Fruit fly (Drosophila melanogaster) whole organism, embryonic: ENCODE results near the gene H15.

Experiments
- B-H1 ChIP-seq: fragments of 200-800 bp; sonication (Bioruptor generic); IDR thresholded peaks from 3 replicates; pipeline ENCODE4 v1.3.6; 2022; ENCODE audit warnings: missing biosample characterization, missing genetic modification characterization
- Bdp1 ChIP-seq: fragments of 200-800 bp; sonication (Bioruptor generic); optimal IDR thresholded peaks from 3 replicates; lab custom pipeline; 2016; ENCODE audit warnings: missing biosample characterization, missing genetic modification characterization
- Bteb2 ChIP-seq: fragments of 200-800 bp; sonication (Bioruptor generic); optimal IDR thresholded peaks from 2 replicates; lab custom pipeline; 2016; ENCODE audit warnings: missing biosample characterization, missing genetic modification characterization
- CG10431 ChIP-seq: fragments of 200-800 bp; sonication (Bioruptor generic); optimal IDR thresholded peaks from 3 replicates; lab custom pipeline; 2018; ENCODE audit warnings: missing biosample characterization, mild to moderate bottlenecking, missing genetic modification characterization
- CG10654 ChIP-seq: fragments of 200-800 bp; sonication (Bioruptor generic); optimal IDR thresholded peaks from 2 replicates; lab custom pipeline; 2016; ENCODE audit warnings: missing biosample characterization, missing genetic modification characterization
- CG11398 ChIP-seq: fragments of 200-800 bp; sonication (Bioruptor generic); optimal IDR thresholded peaks from 2 replicates; lab custom pipeline; 2016; ENCODE audit warnings: missing biosample characterization, missing genetic modification characterization
- CG11696 ChIP-seq: fragments of 200-800 bp; sonication (Bioruptor generic); IDR thresholded peaks from 2 replicates; pipeline ENCODE4 v1.3.6; 2022; ENCODE audit warnings: missing biosample characterization, missing genetic modification characterization
- CG13775 ChIP-seq: fragments of 200-800 bp; sonication (Bioruptor generic); optimal IDR thresholded peaks from 3 replicates; lab custom pipeline; 2017; ENCODE audit warnings: missing biosample characterization, mild to moderate bottlenecking, missing genetic modification characterization
- CG15696 ChIP-seq: fragments of 200-800 bp; sonication (Bioruptor generic); optimal IDR thresholded peaks from 2 replicates; lab custom pipeline; 2019; ENCODE audit warnings: missing biosample characterization, mild to moderate bottlenecking, missing genetic modification characterization, moderate library complexity
- CG17359 ChIP-seq: fragments of 200-800 bp; sonication (Bioruptor generic); optimal IDR thresholded peaks from 3 replicates; lab custom pipeline; 2018; ENCODE audit warnings: missing biosample characterization, mild to moderate bottlenecking, missing genetic modification characterization, moderate library complexity
- CG31224 ChIP-seq: fragments of 200-800 bp; sonication (Bioruptor generic); IDR thresholded peaks from 2 replicates; pipeline ENCODE4 v1.3.6; 2022; ENCODE audit warnings: missing biosample characterization, missing genetic modification characterization
- CG33557 ChIP-seq: fragments of 200-800 bp; sonication (Bioruptor generic); optimal IDR thresholded peaks from 2 replicates; lab custom pipeline; 2019; ENCODE audit warnings: missing biosample characterization, mild to moderate bottlenecking, missing genetic modification characterization, moderate library complexity
- CG42726 ChIP-seq: fragments of 200-800 bp; sonication (Bioruptor generic); IDR thresholded peaks from 2 replicates; pipeline ENCODE4 v1.3.6; 2022; ENCODE audit warnings: missing biosample characterization, missing genetic modification characterization; ENCODE audit not compliant: partially characterized antibody
- CG4282 ChIP-seq: fragments of 200-800 bp; sonication (Bioruptor generic); optimal IDR thresholded peaks from 2 replicates; lab custom pipeline; 2016; ENCODE audit warnings: missing biosample characterization, missing genetic modification characterization
- CG6272 ChIP-seq: fragments of 200-800 bp; sonication (Bioruptor generic); IDR thresholded peaks from 2 replicates; pipeline ENCODE4 v1.3.6; 2022; ENCODE audit warnings: missing biosample characterization, missing genetic modification characterization
- CG6791 ChIP-seq: fragments of 200-800 bp; sonication (Bioruptor generic); IDR thresholded peaks from 3 replicates; pipeline ENCODE4 v1.3.6; 2022; ENCODE audit warnings: missing biosample characterization, missing genetic modification characterization; ENCODE audit not compliant: partially characterized antibody
- CG8478 ChIP-seq: fragments of >200 bp; optimal IDR thresholded peaks from 2 replicates; lab custom pipeline; 2018
- CG9437 ChIP-seq: fragments of 200-800 bp; sonication (Bioruptor generic); optimal IDR thresholded peaks from 2 replicates; lab custom pipeline; 2018; ENCODE audit warnings: missing biosample characterization, mild to moderate bottlenecking, missing genetic modification characterization
- CTCF ChIP-seq: fragments of 200-800 bp; sonication (Bioruptor generic); optimal IDR thresholded peaks from 2 replicates; lab custom pipeline; 2017; ENCODE audit warnings: missing biosample characterization, mild to moderate bottlenecking, missing genetic modification characterization, moderate library complexity
- Doc3 ChIP-seq: fragments of 200-800 bp; sonication (Bioruptor generic); IDR thresholded peaks from 3 replicates; pipeline ENCODE4 v1.3.6; 2022; ENCODE audit warnings: missing biosample characterization, missing genetic modification characterization; ENCODE audit not compliant: partially characterized antibody
- Fer1 ChIP-seq: fragments of 200-800 bp; sonication (Bioruptor generic); optimal IDR thresholded peaks from 2 replicates; lab custom pipeline; 2017; ENCODE audit warnings: missing biosample characterization, mild to moderate bottlenecking, missing genetic modification characterization
- H15 ChIP-seq: fragments of 200-800 bp; sonication (Bioruptor generic); IDR thresholded peaks from 3 replicates; pipeline ENCODE4 v1.3.6; 2022; ENCODE audit warnings: missing biosample characterization, missing genetic modification characterization
- HHEX ChIP-seq: fragments of 200-800 bp; sonication (Bioruptor generic); optimal IDR thresholded peaks from 3 replicates; lab custom pipeline; 2017; ENCODE audit warnings: missing biosample characterization, mild to moderate bottlenecking, missing genetic modification characterization, missing genetic modification reagents
- HLH54F ChIP-seq: fragments of 200-800 bp; sonication (Bioruptor generic); optimal IDR thresholded peaks from 3 replicates; lab custom pipeline; 2016; ENCODE audit warnings: missing biosample characterization, missing genetic modification characterization
- Kr ChIP-seq: fragments of 200-800 bp; sonication (Bioruptor generic); optimal IDR thresholded peaks from 2 replicates; lab custom pipeline; 2017; ENCODE audit warnings: missing biosample characterization, mild to moderate bottlenecking, missing genetic modification characterization
- MBD-R2 ChIP-seq: fragments of 200-800 bp; sonication (Bioruptor generic); IDR thresholded peaks from 2 replicates; pipeline ENCODE4 v1.3.6; 2022; ENCODE audit warnings: missing biosample characterization, missing genetic modification characterization
- Mad ChIP-seq: fragments of 200-800 bp; sonication (Bioruptor generic); optimal IDR thresholded peaks from 2 replicates; lab custom pipeline; 2016; ENCODE audit warnings: missing biosample characterization, missing genetic modification characterization
- Neu2 ChIP-seq: fragments of 200-800 bp; sonication (Bioruptor generic); optimal IDR thresholded peaks from 3 replicates; lab custom pipeline; 2016; ENCODE audit warnings: missing biosample characterization, missing genetic modification characterization, borderline replicate concordance
- Nf-YA ChIP-seq: fragments of 200-800 bp; sonication (Bioruptor generic); IDR thresholded peaks from 2 replicates; pipeline ENCODE4 v1.3.6; 2022; ENCODE audit warnings: missing biosample characterization, missing genetic modification characterization
- NfI ChIP-seq: fragments of 200-800 bp; sonication (Bioruptor generic); optimal IDR thresholded peaks from 3 replicates; lab custom pipeline; 2018; ENCODE audit warnings: missing biosample characterization, mild to moderate bottlenecking, missing genetic modification characterization, moderate library complexity
- Six4 ChIP-seq: fragments of 200-800 bp; sonication (Bioruptor generic); optimal IDR thresholded peaks from 2 replicates; lab custom pipeline; 2016; ENCODE audit warnings: missing biosample characterization, missing genetic modification characterization
- YL-1 ChIP-seq: fragments of 200-800 bp; sonication (Bioruptor generic); optimal IDR thresholded peaks from 3 replicates; lab custom pipeline; 2017; ENCODE audit warnings: missing biosample characterization, mild to moderate bottlenecking, missing genetic modification characterization
- ac ChIP-seq: fragments of 200-800 bp; sonication (Bioruptor generic); optimal IDR thresholded peaks from 3 replicates; lab custom pipeline; 2017; ENCODE audit warnings: missing biosample characterization, mild to moderate bottlenecking, missing genetic modification characterization
- aop ChIP-seq: fragments of 200-800 bp; sonication (Bioruptor generic); IDR thresholded peaks from 2 replicates; pipeline ENCODE4 v1.3.6; 2022; ENCODE audit warnings: missing biosample characterization, missing genetic modification characterization
- btn ChIP-seq: fragments of 200-800 bp; sonication (Bioruptor generic); optimal IDR thresholded peaks from 2 replicates; lab custom pipeline; 2016; ENCODE audit warnings: missing biosample characterization, missing genetic modification characterization
- cad ChIP-seq: fragments of >200 bp; optimal IDR thresholded peaks from 2 replicates; lab custom pipeline; 2017; ENCODE audit warnings: missing biosample characterization, missing genetic modification characterization
- chif ChIP-seq, 2 experiments: fragments of 200-800 bp; sonication (Bioruptor generic); optimal IDR thresholded peaks; 3 replicates each; lab custom pipeline; 2016; ENCODE audit warnings: missing biosample characterization in 2 of 2, missing genetic modification characterization in 2 of 2
- chinmo ChIP-seq: fragments of 200-800 bp; sonication (Bioruptor generic); IDR thresholded peaks from 4 replicates; pipeline ENCODE4 v1.3.6; 2022; ENCODE audit warnings: missing biosample characterization, missing genetic modification characterization; ENCODE audit not compliant: partially characterized antibody
- corto ChIP-seq: fragments of 200-800 bp; sonication (Bioruptor generic); optimal IDR thresholded peaks from 2 replicates; lab custom pipeline; 2016; ENCODE audit warnings: missing biosample characterization, mild to moderate bottlenecking, missing genetic modification characterization, moderate library complexity
- dan ChIP-seq: fragments of 200-800 bp; sonication (Bioruptor generic); IDR thresholded peaks from 2 replicates; pipeline ENCODE4 v1.3.6; 2022; ENCODE audit warnings: missing biosample characterization, missing genetic modification characterization
- danr ChIP-seq: fragments of 200-800 bp; sonication (Bioruptor generic); IDR thresholded peaks from 2 replicates; pipeline ENCODE4 v1.3.6; 2022; ENCODE audit warnings: missing biosample characterization, missing genetic modification characterization
- ems ChIP-seq: fragments of 200-800 bp; sonication (Bioruptor generic); optimal IDR thresholded peaks from 3 replicates; lab custom pipeline; 2016; ENCODE audit warnings: missing biosample characterization, missing genetic modification characterization
- en ChIP-seq: fragments of 200-800 bp; sonication (Bioruptor generic); optimal IDR thresholded peaks from 2 replicates; lab custom pipeline; 2016; ENCODE audit warnings: missing biosample characterization, missing genetic modification characterization
- eve ChIP-seq, 2 experiments: fragments of >200 bp; optimal IDR thresholded peaks; 2 replicates each; lab custom pipeline; 2017; ENCODE audit warnings: missing biosample characterization in 2 of 2, missing genetic modification characterization in 2 of 2
- h ChIP-seq: fragments of >200 bp; optimal IDR thresholded peaks from 2 replicates; lab custom pipeline; 2017
- insv ChIP-seq, 2 experiments: fragments of 200-800 bp; sonication (Bioruptor generic); optimal IDR thresholded peaks; 3 replicates each; lab custom pipeline; 2016 to 2018; ENCODE audit warnings: missing biosample characterization in 2 of 2, missing genetic modification characterization in 2 of 2
- jigr1 ChIP-seq: fragments of 200-800 bp; sonication (Bioruptor generic); IDR thresholded peaks from 3 replicates; pipeline ENCODE4 v1.3.6; 2022; ENCODE audit warnings: missing biosample characterization, missing genetic modification characterization
- jumu ChIP-seq: fragments of 200-800 bp; sonication (Bioruptor generic); optimal IDR thresholded peaks from 3 replicates; lab custom pipeline; 2016; ENCODE audit warnings: missing biosample characterization, missing genetic modification characterization
- mirr ChIP-seq: fragments of 200-800 bp; sonication (Bioruptor generic); optimal IDR thresholded peaks from 3 replicates; lab custom pipeline; 2018; ENCODE audit warnings: missing biosample characterization, mild to moderate bottlenecking, missing genetic modification characterization
- ssp ChIP-seq: fragments of 200-800 bp; sonication (Bioruptor generic); IDR thresholded peaks from 2 replicates; pipeline ENCODE4 v1.3.6; 2022; ENCODE audit warnings: missing biosample characterization, missing genetic modification characterization
- tll ChIP-seq, 2 experiments: fragments of 200-800 bp in 1 of 2; fragments of >200 bp in 1 of 2; sonication (Bioruptor generic) in 1 of 2; optimal IDR thresholded peaks; 2 replicates each; lab custom pipeline; 2017 to 2019; ENCODE audit warnings: missing biosample characterization in 2 of 2, missing genetic modification characterization in 2 of 2, mild to moderate bottlenecking in 1 of 2, moderate library complexity in 1 of 2
- tup ChIP-seq: fragments of 200-800 bp; sonication (Bioruptor generic); optimal IDR thresholded peaks from 2 replicates; lab custom pipeline; 2016; ENCODE audit warnings: missing biosample characterization, mild to moderate bottlenecking, missing genetic modification characterization, moderate library complexity
- usp ChIP-seq: fragments of >200 bp; optimal IDR thresholded peaks from 2 replicates; lab custom pipeline; 2017; ENCODE audit warnings: missing biosample characterization, missing genetic modification characterization
- vfl ChIP-seq: fragments of 200-800 bp; sonication (Bioruptor generic); optimal IDR thresholded peaks from 2 replicates; lab custom pipeline; 2016; ENCODE audit warnings: missing biosample characterization, missing genetic modification characterization

Gene H15

dm6 chr2L:5365841-5366240 is 38.2 kb upstream of the H15 start (continued):
- no peak for TF ChIP-seq Bdp1
- no peak for TF ChIP-seq Neu2 (GFP tag; lab: Kevin White, UChicago)
- no peak for TF ChIP-seq CG10431 (GFP tag; lab: Kevin White, UChicago)
- no peak for TF ChIP-seq HHEX (GFP tag; lab: Kevin White, UChicago)
- TF ChIP-seq Kr (GFP tag; lab: Kevin White, UChicago) = no peak
- TF ChIP-seq en (GFP tag; lab: Kevin White, UChicago) = no peak
- TF ChIP-seq YL-1 (GFP tag; lab: Kevin White, UChicago) = no peak
- TF ChIP-seq CG6791 (GFP tag; lab: Robert Waterston, UW) = no peak
- peak in 1 of 2 experiments; percentile 0 for TF ChIP-seq chif (GFP tag; optimal IDR thresholded peaks at IDR 0.05; lab: Kevin White, UChicago)
- TF ChIP-seq corto (GFP tag; lab: Kevin White, UChicago) = no peak
- no peak for TF ChIP-seq CG10654 (GFP tag; lab: Kevin White, UChicago)
- no peak for TF ChIP-seq Nf-YA (GFP tag; lab: Robert Waterston, UW)
- no peak for TF ChIP-seq btn (GFP tag; lab: Kevin White, UChicago)
- TF ChIP-seq CG13775 = no peak
- TF ChIP-seq insv (GFP tag; optimal IDR thresholded peaks at IDR 0.05; lab: Kevin White, UChicago) = peak in 1 of 2 experiments; percentile 54
- TF ChIP-seq ssp (GFP tag; lab: Robert Waterston, UW) = no peak
- 0 out of 2 replicates have a peak, but pooled peaks have one; percentile 41 for TF ChIP-seq CG42726 (GFP tag; lab: Robert Waterston, UW)
- TF ChIP-seq Doc3 (GFP tag; lab: Robert Waterston, UW) = no peak
- no peak for TF ChIP-seq Bteb2 (GFP tag; lab: Kevin White, UChicago)
- no peak for TF ChIP-seq tup (GFP tag; lab: Kevin White, UChicago)
- no peak for TF ChIP-seq vfl (GFP tag; lab: Kevin White, UChicago)
- TF ChIP-seq jigr1 (GFP tag; lab: Robert Waterston, UW) = no peak
- no peak for TF ChIP-seq chinmo (GFP tag; lab: Robert Waterston, UW)
- TF ChIP-seq CG11398 (GFP tag; lab: Kevin White, UChicago) = no peak
- no peak for TF ChIP-seq danr (GFP tag; lab: Robert Waterston, UW)
- TF ChIP-seq NfI (GFP tag; lab: Kevin White, UChicago) = no peak
- TF ChIP-seq cad (GFP tag; lab: Kevin White, UChicago) = no peak
- no peak for TF ChIP-seq aop (GFP tag; lab: Robert Waterston, UW)
- no peak for TF ChIP-seq dan (GFP tag; lab: Robert Waterston, UW)
- TF ChIP-seq CG31224 (GFP tag; lab: Robert Waterston, UW) = no peak
- TF ChIP-seq ac (GFP tag; lab: Kevin White, UChicago) = no peak
- TF ChIP-seq mirr (GFP tag; lab: Kevin White, UChicago) = no peak
- no peak for TF ChIP-seq CG17359 (tag; lab: Kevin White, UChicago)
- TF ChIP-seq ems (GFP tag; lab: Kevin White, UChicago) = no peak
- no peak for TF ChIP-seq Six4
- no peak for TF ChIP-seq B-H1
- peak; percentile 97 for TF ChIP-seq CTCF
- no peak for TF ChIP-seq CG4282 (GFP tag; lab: Kevin White, UChicago)
- no peak for TF ChIP-seq tll (GFP tag; optimal IDR thresholded peaks at IDR 0.05; lab: Kevin White, UChicago)
- TF ChIP-seq CG33557 (GFP tag; lab: Kevin White, UChicago) = peak; percentile 5
- TF ChIP-seq CG15696 (tag; lab: Kevin White, UChicago) = peak; percentile 59
- no peak for TF ChIP-seq CG11696 (GFP tag; lab: Robert Waterston, UW)
- no peak for TF ChIP-seq MBD-R2 (GFP tag; lab: Robert Waterston, UW)
- no peak for TF ChIP-seq HLH54F (GFP tag; lab: Kevin White, UChicago)
- no peak for TF ChIP-seq Fer1 (GFP tag; lab: Kevin White, UChicago)
- TF ChIP-seq Mad (GFP tag; lab: Kevin White, UChicago) = no peak
- TF ChIP-seq CG9437 (GFP tag; lab: Kevin White, UChicago) = no peak
- TF ChIP-seq jumu (GFP tag; lab: Kevin White, UChicago) = no peak
- TF ChIP-seq eve (GFP tag; optimal IDR thresholded peaks at IDR 0.05; lab: Kevin White, UChicago) = no peak
- peak; percentile 24; the same call in 1 of the 3 replicates for TF ChIP-seq H15 (GFP tag; lab: Robert Waterston, UW)
- TF ChIP-seq CG8478 (lab: Kevin White, UChicago) = no peak
- no peak for TF ChIP-seq h (lab: Kevin White, UChicago)
- TF ChIP-seq usp (GFP tag; lab: Kevin White, UChicago) = no peak
- TF ChIP-seq CG6272 (GFP tag; lab: Robert Waterston, UW) = no peak
